Fruit fly (Drosophila melanogaster) whole organism, embryonic: Measurements from ENCODE around the gene Ac3.
A peak's percentile ranks its signal among the peaks of the same experiment; 100 is the strongest.

Experiments used
- CG13287 ChIP-seq: fragments of 200-800 bp; sonication (Bioruptor generic); IDR thresholded peaks from 2 replicates; pipeline ENCODE4 v1.3.6; 2022; ENCODE audit warnings: missing biosample characterization, missing genetic modification characterization; ENCODE audit not compliant: partially characterized antibody
- CG2199 ChIP-seq: fragments of 200-800 bp; sonication (Bioruptor generic); IDR thresholded peaks from 3 replicates; pipeline ENCODE4 v1.3.6; 2022; ENCODE audit warnings: missing biosample characterization, missing genetic modification characterization
- CG34224 ChIP-seq: fragments of 200-800 bp; sonication (Bioruptor generic); IDR thresholded peaks from 3 replicates; pipeline ENCODE4 v1.3.6; 2022; ENCODE audit warnings: missing biosample characterization, missing genetic modification characterization; ENCODE audit not compliant: partially characterized antibody
- CG3995 ChIP-seq: fragments of 200-800 bp; sonication (Bioruptor generic); optimal IDR thresholded peaks from 3 replicates; lab custom pipeline; 2016; ENCODE audit warnings: missing biosample characterization, missing genetic modification characterization
- CG43689 ChIP-seq: fragments of 200-800 bp; sonication (Bioruptor generic); IDR thresholded peaks from 2 replicates; pipeline ENCODE4 v1.3.6; 2022; ENCODE audit warnings: missing biosample characterization, missing genetic modification characterization
- CG5180 ChIP-seq: fragments of 200-800 bp; sonication (Bioruptor generic); optimal IDR thresholded peaks from 3 replicates; lab custom pipeline; 2017; ENCODE audit warnings: missing biosample characterization, missing genetic modification characterization, mild to moderate bottlenecking, moderate library complexity, missing genetic modification reagents
- CG6791 ChIP-seq: fragments of 200-800 bp; sonication (Bioruptor generic); IDR thresholded peaks from 3 replicates; pipeline ENCODE4 v1.3.6; 2022; ENCODE audit warnings: missing biosample characterization, missing genetic modification characterization; ENCODE audit not compliant: partially characterized antibody
- CG7928 ChIP-seq: fragments of 200-800 bp; sonication (Bioruptor generic); optimal IDR thresholded peaks from 2 replicates; lab custom pipeline; 2017; ENCODE audit warnings: missing biosample characterization, mild to moderate bottlenecking, missing genetic modification characterization
- CG8281 ChIP-seq: fragments of 200-800 bp; sonication (Bioruptor generic); optimal IDR thresholded peaks from 2 replicates; lab custom pipeline; 2018; ENCODE audit warnings: missing biosample characterization, mild to moderate bottlenecking, missing genetic modification characterization, moderate library complexity
- CG8478 ChIP-seq: fragments of >200 bp; optimal IDR thresholded peaks from 2 replicates; lab custom pipeline; 2018
- CG9215 ChIP-seq: fragments of 200-800 bp; sonication (Bioruptor generic); IDR thresholded peaks from 2 replicates; pipeline ENCODE4 v1.3.6; 2022; ENCODE audit warnings: missing biosample characterization, missing genetic modification characterization
- Dbx ChIP-seq: fragments of 200-800 bp; sonication (Bioruptor generic); IDR thresholded peaks from 3 replicates; pipeline ENCODE4 v1.3.6; 2022; ENCODE audit warnings: missing biosample characterization, missing genetic modification characterization
- Dfd ChIP-seq, 2 experiments: fragments of >200 bp; optimal IDR thresholded peaks; 2 replicates each; lab custom pipeline; 2017; ENCODE audit warnings: missing biosample characterization in 2 of 2, missing genetic modification characterization in 2 of 2
- Dp ChIP-seq: fragments of 200-800 bp; sonication (Bioruptor generic); optimal IDR thresholded peaks from 2 replicates; lab custom pipeline; 2018; ENCODE audit warnings: missing biosample characterization, mild to moderate bottlenecking, missing genetic modification characterization, moderate library complexity
- Drgx ChIP-seq: fragments of 200-800 bp; sonication (Bioruptor generic); IDR thresholded peaks from 2 replicates; pipeline ENCODE4 v1.3.6; 2022; ENCODE audit warnings: missing biosample characterization, missing genetic modification characterization
- Ets97D ChIP-seq: fragments of 200-800 bp; sonication (Bioruptor generic); optimal IDR thresholded peaks from 3 replicates; lab custom pipeline; 2016; ENCODE audit warnings: missing biosample characterization, missing genetic modification characterization
- NfI ChIP-seq: fragments of 200-800 bp; sonication (Bioruptor generic); optimal IDR thresholded peaks from 3 replicates; lab custom pipeline; 2018; ENCODE audit warnings: missing biosample characterization, mild to moderate bottlenecking, missing genetic modification characterization, moderate library complexity
- Oli ChIP-seq: fragments of 200-800 bp; sonication (Bioruptor generic); optimal IDR thresholded peaks from 2 replicates; lab custom pipeline; 2018; ENCODE audit warnings: missing biosample characterization, mild to moderate bottlenecking, missing genetic modification characterization, moderate library complexity
- Scr ChIP-seq: fragments of 200-800 bp; sonication (Bioruptor generic); IDR thresholded peaks from 2 replicates; pipeline ENCODE4 v1.3.6; 2022; ENCODE audit warnings: missing biosample characterization, missing genetic modification characterization; ENCODE audit not compliant: partially characterized antibody
- Spps ChIP-seq: fragments of 200-800 bp; sonication (Bioruptor generic); optimal IDR thresholded peaks from 2 replicates; lab custom pipeline; 2018; ENCODE audit warnings: missing biosample characterization, mild to moderate bottlenecking, missing genetic modification characterization
- amos ChIP-seq: fragments of 200-800 bp; sonication (Bioruptor generic); IDR thresholded peaks from 2 replicates; pipeline ENCODE4 v1.3.6; 2022; ENCODE audit warnings: missing biosample characterization, missing genetic modification characterization; ENCODE audit not compliant: partially characterized antibody
- ash1 ChIP-seq: fragments of 200-800 bp; sonication (Bioruptor generic); optimal IDR thresholded peaks from 2 replicates; lab custom pipeline; 2018; ENCODE audit warnings: missing biosample characterization, mild to moderate bottlenecking, missing genetic modification characterization
- bbx ChIP-seq: fragments of 200-800 bp; sonication (Bioruptor generic); IDR thresholded peaks from 2 replicates; pipeline ENCODE4 v1.3.6; 2022; ENCODE audit warnings: missing biosample characterization, missing genetic modification characterization; ENCODE audit not compliant: partially characterized antibody
- chinmo ChIP-seq: fragments of 200-800 bp; sonication (Bioruptor generic); IDR thresholded peaks from 4 replicates; pipeline ENCODE4 v1.3.6; 2022; ENCODE audit warnings: missing biosample characterization, missing genetic modification characterization; ENCODE audit not compliant: partially characterized antibody
- cwo ChIP-seq: fragments of 200-800 bp; sonication (Bioruptor generic); optimal IDR thresholded peaks from 3 replicates; lab custom pipeline; 2017; ENCODE audit warnings: missing biosample characterization, missing genetic modification characterization, mild to moderate bottlenecking, moderate library complexity, missing genetic modification reagents
- dan ChIP-seq: fragments of 200-800 bp; sonication (Bioruptor generic); IDR thresholded peaks from 2 replicates; pipeline ENCODE4 v1.3.6; 2022; ENCODE audit warnings: missing biosample characterization, missing genetic modification characterization
- ewg ChIP-seq: fragments of 200-800 bp; sonication (Bioruptor generic); optimal IDR thresholded peaks from 3 replicates; lab custom pipeline; 2017; ENCODE audit warnings: mild to moderate bottlenecking, missing biosample characterization, missing genetic modification reagents, missing genetic modification characterization
- kah ChIP-seq: fragments of 200-800 bp; sonication (Bioruptor generic); optimal IDR thresholded peaks from 2 replicates; lab custom pipeline; 2018; ENCODE audit warnings: missing biosample characterization, mild to moderate bottlenecking, missing genetic modification characterization
- lab ChIP-seq: fragments of 200-800 bp; sonication (Bioruptor generic); optimal IDR thresholded peaks from 3 replicates; lab custom pipeline; 2017; ENCODE audit warnings: missing biosample characterization, missing genetic modification characterization, mild to moderate bottlenecking, moderate library complexity, missing genetic modification reagents
- sna ChIP-seq: fragments of 200-800 bp; sonication (Bioruptor generic); IDR thresholded peaks from 2 replicates; pipeline ENCODE4 v1.3.6; 2022; ENCODE audit warnings: missing biosample characterization, missing genetic modification characterization; ENCODE audit not compliant: partially characterized antibody
- so ChIP-seq: fragments of 200-800 bp; sonication (Bioruptor generic); IDR thresholded peaks from 3 replicates; pipeline ENCODE4 v1.3.6; 2022; ENCODE audit warnings: missing biosample characterization, missing genetic modification characterization
- z ChIP-seq: fragments of 200-800 bp; sonication (Bioruptor generic); IDR thresholded peaks from 3 replicates; pipeline ENCODE4 v1.3.6; 2022; ENCODE audit warnings: missing biosample characterization, missing genetic modification characterization

The Ac3 gene

DNA sequence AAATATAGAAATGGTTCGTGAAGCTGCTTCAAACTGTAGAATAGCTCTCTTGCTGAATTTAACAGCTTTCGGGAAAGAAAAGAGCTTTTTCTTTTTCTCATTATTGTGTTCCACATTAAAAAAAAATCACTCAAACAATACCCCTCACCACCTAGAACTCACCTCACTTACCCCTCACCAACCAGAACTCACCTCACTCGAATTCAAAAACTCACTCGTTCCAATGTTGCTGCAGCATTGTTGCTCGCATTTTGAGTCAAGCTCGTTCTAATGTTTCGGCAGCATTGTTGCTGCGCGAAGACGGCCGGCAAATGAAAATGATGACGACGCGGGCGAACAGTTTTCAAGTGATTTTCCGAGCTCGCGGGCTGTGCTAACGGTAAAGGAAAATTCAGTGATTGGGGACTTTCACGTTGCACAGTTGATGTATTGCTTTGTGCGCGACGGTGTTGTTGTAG, 51.4 kb downstream of the Ac3 start, which contains the start of gene nolo (continued):
- TF ChIP-seq sna, result peak; percentile 56; the same call in 1 of the 2 replicates
- peak; percentile 77 for TF ChIP-seq bbx (GFP tag; lab: Robert Waterston, UW)
- no peak for TF ChIP-seq CG43689 (GFP tag; lab: Robert Waterston, UW)
- TF ChIP-seq CG9215 (GFP tag; lab: Robert Waterston, UW), result no peak
- TF ChIP-seq Dp (GFP tag; lab: Kevin White, UChicago), result no peak
- no peak for TF ChIP-seq NfI (GFP tag; lab: Kevin White, UChicago)
- TF ChIP-seq ash1 (GFP tag; lab: Kevin White, UChicago), result no peak
- no peak for TF ChIP-seq so
- TF ChIP-seq Scr (GFP tag; lab: Robert Waterston, UW), result peak; percentile 42; the same call in 1 of the 2 replicates
- TF ChIP-seq CG6791 (GFP tag; lab: Robert Waterston, UW), result 0 out of 3 replicates have a peak, but pooled peaks have one; percentile 5
- peak; percentile 99 for TF ChIP-seq CG2199 (GFP tag; lab: Robert Waterston, UW)
- peak; percentile 95 for TF ChIP-seq CG5180 (GFP tag; lab: Kevin White, UChicago)
- peak; percentile 74; the same call in 2 of the 4 replicates for TF ChIP-seq chinmo (GFP tag; lab: Robert Waterston, UW)
- TF ChIP-seq CG34224 (GFP tag; lab: Robert Waterston, UW), result peak; percentile 71
- TF ChIP-seq ewg, result peak; percentile 10
- TF ChIP-seq kah, result no peak
- TF ChIP-seq CG13287 (GFP tag; lab: Robert Waterston, UW), result peak; percentile 72
- peak; percentile 64; the same call in 1 of the 2 replicates for TF ChIP-seq amos
- peak; percentile 40 for TF ChIP-seq CG3995 (GFP tag; lab: Kevin White, UChicago)
- TF ChIP-seq Dfd (GFP tag; optimal IDR thresholded peaks at IDR 0.05; lab: Kevin White, UChicago), result no peak
- TF ChIP-seq z (GFP tag; lab: Robert Waterston, UW), result peak; percentile 100
- TF ChIP-seq Drgx (GFP tag; lab: Robert Waterston, UW), result no peak
- TF ChIP-seq CG7928 (GFP tag; lab: Kevin White, UChicago), result no peak
- TF ChIP-seq dan (GFP tag; lab: Robert Waterston, UW), result no peak
- no peak for TF ChIP-seq lab

- no peak for TF ChIP-seq cwo (GFP tag; lab: Kevin White, UChicago)
- TF ChIP-seq Ets97D (GFP tag; lab: Kevin White, UChicago), result no peak
- no peak for TF ChIP-seq CG8478 (lab: Kevin White, UChicago)
- TF ChIP-seq Oli, result no peak
- TF ChIP-seq Dbx (GFP tag; lab: Robert Waterston, UW), result no peak
- no peak for TF ChIP-seq Spps
- no peak for TF ChIP-seq CG8281 (tag; lab: Kevin White, UChicago)
Measured at dm6 chr2L:21689368-21689767, 57.0 kb downstream of the Ac3 start.
